Worm (Caenorhabditis elegans) whole organism, mixed stage, embryonic: ENCODE measurements around the gene T23F2.4.

ENCODE experiments used
- bed-3 ChIP-seq: fragments of 200-800 bp; sonication (Bioruptor generic); optimal IDR thresholded peaks from 3 replicates; lab custom pipeline; 2018; ENCODE audit warnings: mild to moderate bottlenecking, missing genetic modification characterization, moderate library complexity, missing compliant biosample characterization
- mep-1 ChIP-seq: fragments of 150-350 bp; optimal IDR thresholded peaks from 2 replicates; lab custom pipeline; 2017; ENCODE audit warnings: missing biosample characterization, missing genetic modification reagents, missing genetic modification characterization, inconsistent platforms
- nhr-28 ChIP-seq: fragments of 150-350 bp; optimal IDR thresholded peaks from 2 replicates; lab custom pipeline; 2014; ENCODE audit warnings: missing biosample characterization, missing genetic modification characterization

- no peak for TF ChIP-seq nhr-28 (tag; lab: Kevin White, UChicago)
- TF ChIP-seq bed-3 (GFP tag; lab: Kevin White, UChicago): no peak
- TF ChIP-seq mep-1 (tag; lab: Kevin White, UChicago): no peak
Measured at ce11 chrX:5466149-5466548, 48.7 kb downstream of the T23F2.4 start.
